Worm (Caenorhabditis elegans) whole organism, early embryonic: ENCODE data around the gene unc-49.

Experiments
- B0310.2 ChIP-seq: sonication (generic microtip); optimal IDR thresholded peaks from 2 replicates; lab custom pipeline; 2016; ENCODE audit warnings: mild to moderate bottlenecking, missing genetic modification characterization, missing compliant biosample characterization
- F13C5.2 ChIP-seq: sonication (generic microtip); optimal IDR thresholded peaks from 2 replicates; lab custom pipeline; 2017; ENCODE audit warnings: mild to moderate bottlenecking, missing genetic modification characterization, inconsistent platforms, missing compliant biosample characterization
- aly-1 ChIP-seq: sonication (generic microtip); optimal IDR thresholded peaks from 2 replicates; lab custom pipeline; 2016; ENCODE audit warnings: missing genetic modification characterization, missing compliant biosample characterization
- ama-1 ChIP-seq: fragments of 150-350 bp; optimal IDR thresholded peaks from 2 replicates; lab custom pipeline; 2014
- ceh-13 ChIP-seq: fragments of 200-800 bp; sonication (Bioruptor generic); optimal IDR thresholded peaks from 2 replicates; lab custom pipeline; 2018; ENCODE audit warnings: mild to moderate bottlenecking, missing genetic modification characterization, missing compliant biosample characterization
- ceh-36 ChIP-seq: sonication (generic microtip); optimal IDR thresholded peaks from 2 replicates; lab custom pipeline; 2016; ENCODE audit warnings: missing genetic modification characterization, inconsistent platforms, missing compliant biosample characterization
- ets-7 ChIP-seq: sonication (generic microtip); optimal IDR thresholded peaks from 2 replicates; lab custom pipeline; 2016; ENCODE audit warnings: missing genotype, missing genetic modification characterization, missing compliant biosample characterization
- flt-1 ChIP-seq: fragments of 200-800 bp; sonication (Bioruptor generic); IDR thresholded peaks from 2 replicates; pipeline ENCODE4 v1.3.6; 2022; ENCODE audit warnings: missing genetic modification characterization, missing compliant biosample characterization
- hmbx-1 ChIP-seq: sonication (generic microtip); optimal IDR thresholded peaks from 2 replicates; lab custom pipeline; 2016; ENCODE audit warnings: mild to moderate bottlenecking, missing genetic modification characterization, missing compliant biosample characterization
- hmg-4 ChIP-seq: fragments of 200-800 bp; sonication (Bioruptor generic); optimal IDR thresholded peaks from 2 replicates; lab custom pipeline; 2018; ENCODE audit warnings: mild to moderate bottlenecking, missing genetic modification characterization, missing compliant biosample characterization
- hnd-1 ChIP-seq: sonication (generic microtip); optimal IDR thresholded peaks from 2 replicates; lab custom pipeline; 2016; ENCODE audit warnings: missing genetic modification characterization, missing compliant biosample characterization
- pes-1 ChIP-seq: fragments of 200-800 bp; sonication (Bioruptor generic); IDR thresholded peaks from 2 replicates; pipeline ENCODE4 v1.3.6; 2022; ENCODE audit warnings: missing genetic modification reagents, missing genetic modification characterization, missing compliant biosample characterization
- scrt-1 ChIP-seq: fragments of 200-800 bp; sonication (Bioruptor generic); IDR thresholded peaks from 2 replicates; pipeline ENCODE4 v1.3.6; 2022; ENCODE audit warnings: missing genetic modification characterization, missing compliant biosample characterization
- sea-1 ChIP-seq: fragments of 200-800 bp; sonication (Bioruptor generic); conservative IDR thresholded peaks from 2 replicates; pipeline ENCODE4 v1.3.6; 2022; ENCODE audit warnings: missing genetic modification characterization, missing compliant biosample characterization
- tbx-11 ChIP-seq: fragments of 200-800 bp; sonication (Bioruptor generic); IDR thresholded peaks from 2 replicates; pipeline ENCODE4 v1.3.6; 2022; ENCODE audit warnings: missing genetic modification characterization, missing compliant biosample characterization
- tbx-37 ChIP-seq: fragments of 200-800 bp; sonication (Bioruptor generic); conservative IDR thresholded peaks from 2 replicates; pipeline ENCODE4 v1.3.6; 2022; ENCODE audit warnings: missing genetic modification reagents, missing genetic modification characterization, missing compliant biosample characterization
- tra-4 ChIP-seq: sonication (generic microtip); optimal IDR thresholded peaks from 2 replicates; lab custom pipeline; 2017; ENCODE audit warnings: missing genetic modification characterization, missing compliant biosample characterization

The unc-49 gene

DNA sequence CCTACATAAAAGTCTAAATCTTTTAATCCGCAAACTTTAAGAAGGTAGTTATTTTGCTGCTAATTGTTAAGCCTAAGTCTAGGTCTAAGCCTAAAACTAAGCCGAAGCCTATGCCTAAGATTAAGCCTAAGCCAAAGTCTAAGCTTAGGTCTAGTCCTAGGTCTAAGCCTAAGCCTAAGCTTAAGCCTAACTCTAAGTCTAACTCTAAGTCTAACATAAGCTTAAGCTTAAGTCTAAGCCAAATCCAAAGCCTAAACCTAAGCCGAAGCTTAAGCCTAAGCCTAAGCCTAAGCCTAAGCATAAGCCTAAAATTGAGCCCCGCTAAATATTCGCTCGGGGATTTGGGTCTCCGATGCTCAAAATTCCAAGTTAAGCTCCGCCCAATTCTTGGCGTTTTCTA is 657 bp downstream of the unc-49 start:
- TF ChIP-seq ceh-36 (tag; lab: Kevin White, UChicago) (peak; percentile 82), B0310.2 (tag; lab: Kevin White, UChicago) (no peak)

DNA sequence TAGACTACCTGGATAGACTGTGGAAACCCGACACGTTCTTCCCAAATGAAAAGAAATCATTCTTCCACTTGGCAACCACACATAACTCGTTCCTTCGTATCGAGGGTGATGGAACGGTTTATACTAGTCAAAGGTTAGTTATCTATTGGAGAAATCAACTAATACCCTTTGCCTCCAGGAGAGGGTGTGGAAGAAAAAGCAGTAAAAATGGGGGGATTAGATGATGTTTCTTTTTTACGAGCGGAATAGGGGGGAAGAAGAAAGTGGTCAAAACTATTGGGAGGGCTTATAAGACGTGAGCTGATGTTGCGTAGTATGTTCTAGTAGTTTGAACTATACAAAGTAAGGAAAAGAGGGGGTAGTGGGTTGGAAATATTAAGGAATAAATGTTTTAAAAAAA is 2.5 kb downstream of the unc-49 start:
- TF ChIP-seq hmg-4 (GFP tag; lab: Kevin White, UChicago) (no peak), F13C5.2 (no peak), ama-1 (lab: Kevin White, UChicago) (no peak), aly-1 (tag; lab: Kevin White, UChicago) (no peak), pes-1 (GFP tag; lab: Robert Waterston, UW) (no peak), sea-1 (GFP tag; lab: Robert Waterston, UW) (no peak), B0310.2 (tag; lab: Kevin White, UChicago) (no peak), tbx-37 (no peak), ceh-13 (GFP tag; lab: Kevin White, UChicago) (no peak), ets-7 (tag; lab: Kevin White, UChicago) (no peak), hnd-1 (no peak), tbx-11 (GFP tag; lab: Robert Waterston, UW) (no peak), tra-4 (tag; lab: Kevin White, UChicago) (no peak), scrt-1 (GFP tag; lab: Robert Waterston, UW) (no peak), ceh-36 (tag; lab: Kevin White, UChicago) (no peak), hmbx-1 (tag; lab: Kevin White, UChicago) (no peak)

DNA sequence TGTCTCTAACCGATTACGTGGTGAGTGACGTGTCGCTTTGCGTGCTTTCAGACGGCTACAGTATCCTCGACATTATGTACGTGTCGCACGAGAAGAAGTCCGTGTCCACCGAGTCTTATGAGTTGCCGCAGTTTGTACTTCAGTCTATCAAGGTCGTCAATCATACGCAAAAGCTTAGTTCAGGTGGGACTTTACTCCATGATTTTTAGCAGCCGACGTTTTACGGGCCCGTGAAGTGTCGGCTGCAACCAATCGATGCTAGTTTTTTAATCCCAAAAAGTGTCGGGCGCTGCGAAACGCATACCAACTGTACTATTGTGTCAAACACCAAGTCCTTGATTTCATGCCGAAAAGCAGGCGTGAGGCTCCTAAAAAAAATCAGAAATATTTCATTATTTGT is 4.3 kb downstream of the unc-49 start:
- TF ChIP-seq B0310.2 (tag; lab: Kevin White, UChicago) (no peak), ceh-36 (tag; lab: Kevin White, UChicago) (no peak), flt-1 (GFP tag; lab: Robert Waterston, UW) (no peak), tra-4 (tag; lab: Kevin White, UChicago) (no peak), ama-1 (lab: Kevin White, UChicago) (no peak), tbx-37 (no peak), hnd-1 (no peak), pes-1 (GFP tag; lab: Robert Waterston, UW) (no peak)

DNA sequence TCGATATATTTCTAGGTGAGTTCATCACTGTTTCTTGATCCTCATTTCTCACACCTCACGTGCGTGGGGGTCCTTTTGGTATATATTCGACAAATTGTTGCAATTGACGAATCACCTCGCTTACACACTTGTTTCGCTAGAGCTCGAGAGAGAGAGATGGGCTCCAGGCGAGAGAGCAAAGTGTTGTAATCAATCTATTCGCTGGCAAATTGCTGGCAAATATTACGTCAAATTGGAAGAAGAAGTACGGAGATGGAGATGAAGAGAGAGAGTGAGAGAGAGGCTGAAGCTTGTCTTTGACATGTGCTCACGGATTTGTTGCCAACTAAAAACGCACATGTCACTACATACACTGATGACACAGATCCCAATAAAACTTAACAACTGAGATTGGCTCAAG is 5.4 kb downstream of the unc-49 start:
- no peak for TF ChIP-seq ets-7 (tag; lab: Kevin White, UChicago)
- TF ChIP-seq tbx-11 (GFP tag; lab: Robert Waterston, UW): no peak
- TF ChIP-seq tbx-37: no peak
- TF ChIP-seq F13C5.2: no peak
- no peak for TF ChIP-seq flt-1 (GFP tag; lab: Robert Waterston, UW)
- no peak for TF ChIP-seq hnd-1
- no peak for TF ChIP-seq B0310.2 (tag; lab: Kevin White, UChicago)
- no peak for TF ChIP-seq hmbx-1 (tag; lab: Kevin White, UChicago)
- no peak for TF ChIP-seq scrt-1 (GFP tag; lab: Robert Waterston, UW)
- TF ChIP-seq ceh-36 (tag; lab: Kevin White, UChicago): no peak
- no peak for TF ChIP-seq aly-1 (tag; lab: Kevin White, UChicago)
- TF ChIP-seq ceh-13 (GFP tag; lab: Kevin White, UChicago): no peak
- no peak for TF ChIP-seq hmg-4 (GFP tag; lab: Kevin White, UChicago)

DNA sequence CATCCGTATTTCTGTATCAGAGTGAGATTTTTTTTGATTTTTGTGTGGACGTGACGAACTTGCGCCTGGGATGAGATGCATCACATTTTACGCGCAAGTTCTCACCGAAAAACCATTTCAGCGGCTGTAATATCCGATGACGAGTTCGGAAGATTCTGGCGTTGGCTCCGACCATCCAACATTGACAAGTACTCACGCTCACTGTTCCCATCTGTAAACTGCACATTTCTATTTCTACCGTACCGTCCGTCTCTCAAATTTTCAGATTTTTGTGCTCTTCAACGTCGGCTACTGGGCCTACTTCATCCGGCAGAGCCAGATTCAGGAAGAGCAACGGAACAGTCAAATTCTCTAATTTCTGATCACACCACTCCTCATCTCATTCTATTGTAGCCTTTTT is 6.9 kb downstream of the unc-49 start:
- TF ChIP-seq tra-4 (tag; lab: Kevin White, UChicago) (no peak), hmg-4 (GFP tag; lab: Kevin White, UChicago) (no peak), ama-1 (lab: Kevin White, UChicago) (no peak), tbx-11 (GFP tag; lab: Robert Waterston, UW) (no peak), ceh-13 (GFP tag; lab: Kevin White, UChicago) (no peak), pes-1 (GFP tag; lab: Robert Waterston, UW) (no peak), scrt-1 (GFP tag; lab: Robert Waterston, UW) (no peak), ets-7 (tag; lab: Kevin White, UChicago) (no peak), hnd-1 (no peak), ceh-36 (tag; lab: Kevin White, UChicago) (no peak), hmbx-1 (tag; lab: Kevin White, UChicago) (no peak), tbx-37 (no peak), sea-1 (GFP tag; lab: Robert Waterston, UW) (no peak), flt-1 (GFP tag; lab: Robert Waterston, UW) (no peak), F13C5.2 (no peak), aly-1 (tag; lab: Kevin White, UChicago) (no peak), B0310.2 (tag; lab: Kevin White, UChicago) (no peak)

DNA sequence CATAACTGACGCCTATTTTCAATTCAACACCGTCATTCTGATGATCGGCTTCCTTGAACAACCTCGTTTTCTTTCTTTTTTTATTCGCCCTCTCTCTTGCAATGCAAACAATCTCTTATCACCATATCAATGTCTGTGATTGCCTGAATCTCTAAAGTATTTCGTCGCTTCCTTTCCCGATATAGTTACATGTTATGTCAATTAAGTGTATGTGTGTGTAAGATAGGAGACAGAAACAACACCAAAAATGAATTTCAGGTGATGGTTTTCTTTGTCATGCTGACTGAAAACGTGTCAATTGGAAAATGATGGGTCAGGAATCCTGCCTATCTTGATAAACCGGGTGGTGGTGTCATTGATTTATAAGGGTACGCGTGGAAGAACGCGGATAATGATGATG is 12.7 kb downstream of the unc-49 start:
- TF ChIP-seq tbx-37 (no peak), tra-4 (tag; lab: Kevin White, UChicago) (no peak), aly-1 (tag; lab: Kevin White, UChicago) (no peak)

DNA sequence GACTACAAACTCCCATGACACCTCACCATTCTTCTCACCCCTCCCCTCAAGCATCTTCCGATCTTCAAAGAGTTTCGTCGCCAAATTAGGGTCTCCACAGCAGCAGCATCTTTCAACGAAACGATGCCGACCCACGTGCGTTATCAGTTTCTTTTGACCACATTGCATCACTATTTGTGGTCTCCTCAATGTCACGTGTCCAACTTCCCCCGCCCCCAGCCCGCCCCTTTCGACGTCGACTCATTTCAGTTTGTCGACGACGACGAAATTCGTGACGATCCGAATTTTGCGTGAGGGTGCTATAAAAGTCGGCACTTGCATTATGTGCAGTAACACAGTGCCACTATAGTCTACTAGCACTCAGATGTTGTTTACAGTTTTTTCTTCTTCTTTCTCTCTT is 13.6 kb downstream of the unc-49 start:
- TF ChIP-seq tbx-37: no peak
- no peak for TF ChIP-seq ama-1 (lab: Kevin White, UChicago)
- TF ChIP-seq pes-1 (GFP tag; lab: Robert Waterston, UW): no peak
- no peak for TF ChIP-seq scrt-1 (GFP tag; lab: Robert Waterston, UW)
- TF ChIP-seq aly-1 (tag; lab: Kevin White, UChicago): no peak
- no peak for TF ChIP-seq hmg-4 (GFP tag; lab: Kevin White, UChicago)
- TF ChIP-seq F13C5.2: no peak
- TF ChIP-seq tra-4 (tag; lab: Kevin White, UChicago): no peak
- no peak for TF ChIP-seq ceh-36 (tag; lab: Kevin White, UChicago)

DNA sequence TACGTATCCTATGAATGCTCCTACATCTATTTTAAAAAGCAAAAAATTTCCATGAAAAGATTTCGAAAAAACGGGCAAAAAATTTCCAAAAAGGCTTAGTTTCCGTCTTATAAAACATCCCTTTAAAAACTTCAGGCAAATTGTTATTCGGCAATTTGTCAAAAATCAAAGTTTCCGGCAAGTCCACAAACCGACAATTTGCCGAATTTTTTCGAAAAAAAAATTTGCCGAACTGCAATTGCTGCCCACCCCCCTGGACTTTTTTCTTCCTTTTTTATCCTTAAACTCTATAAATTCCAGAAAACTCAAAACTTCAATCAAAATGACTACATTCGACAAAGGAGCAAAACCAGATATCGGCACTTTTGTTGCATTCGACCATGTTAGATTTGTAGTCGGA is 14.7 kb downstream of the unc-49 start, which contains the start of gene hpd-1:
TSS of gene hpd-1 (plus strand) at position 301 of the 400 bp plus-strand sequence.
- TF ChIP-seq scrt-1 (GFP tag; lab: Robert Waterston, UW): no peak
- no peak for TF ChIP-seq B0310.2 (tag; lab: Kevin White, UChicago)
- no peak for TF ChIP-seq pes-1 (GFP tag; lab: Robert Waterston, UW)
- no peak for TF ChIP-seq F13C5.2
- no peak for TF ChIP-seq ceh-13 (GFP tag; lab: Kevin White, UChicago)
- TF ChIP-seq hnd-1: no peak
- no peak for TF ChIP-seq flt-1 (GFP tag; lab: Robert Waterston, UW)
- TF ChIP-seq ets-7 (tag; lab: Kevin White, UChicago): no peak
